Fruit fly (Drosophila melanogaster) whole organism, embryonic: ENCODE results near the gene MED15.

Experiments used
- Atf3 ChIP-seq: fragments of 200-800 bp; sonication (Bioruptor generic); optimal IDR thresholded peaks from 3 replicates; lab custom pipeline; 2016; ENCODE audit warnings: missing biosample characterization, missing genetic modification characterization
- CG10431 ChIP-seq: fragments of 200-800 bp; sonication (Bioruptor generic); optimal IDR thresholded peaks from 3 replicates; lab custom pipeline; 2018; ENCODE audit warnings: missing biosample characterization, mild to moderate bottlenecking, missing genetic modification characterization
- CG10462 ChIP-seq: fragments of 200-800 bp; sonication (Bioruptor generic); optimal IDR thresholded peaks from 2 replicates; lab custom pipeline; 2016; ENCODE audit warnings: missing biosample characterization, missing genetic modification characterization
- CG1233 ChIP-seq: fragments of 200-800 bp; sonication (Bioruptor generic); optimal IDR thresholded peaks from 4 replicates; lab custom pipeline; 2018; ENCODE audit warnings: missing biosample characterization, mild to moderate bottlenecking, missing genetic modification characterization
- CG14050 ChIP-seq: fragments of 200-800 bp; sonication (Bioruptor generic); IDR thresholded peaks from 3 replicates; pipeline ENCODE4 v1.3.6; 2022; ENCODE audit warnings: missing biosample characterization, missing genetic modification characterization
- CG15011 ChIP-seq: fragments of 200-800 bp; sonication (Bioruptor generic); optimal IDR thresholded peaks from 3 replicates; lab custom pipeline; 2018; ENCODE audit warnings: missing biosample characterization, mild to moderate bottlenecking, missing genetic modification characterization
- CG15601 ChIP-seq: fragments of 200-800 bp; sonication (Bioruptor generic); optimal IDR thresholded peaks from 3 replicates; lab custom pipeline; 2019; ENCODE audit warnings: missing biosample characterization, mild to moderate bottlenecking, missing genetic modification characterization, moderate library complexity
- CG1603 ChIP-seq: fragments of 200-800 bp; sonication (Bioruptor generic); optimal IDR thresholded peaks from 2 replicates; lab custom pipeline; 2019; ENCODE audit warnings: missing biosample characterization, mild to moderate bottlenecking, missing genetic modification characterization, moderate library complexity
- CG17186 ChIP-seq: fragments of 200-800 bp; sonication (Bioruptor generic); optimal IDR thresholded peaks from 3 replicates; lab custom pipeline; 2017; ENCODE audit warnings: missing biosample characterization, missing genetic modification reagents, missing genetic modification characterization
- CG17912 ChIP-seq: fragments of 200-800 bp; sonication (Bioruptor generic); optimal IDR thresholded peaks from 2 replicates; lab custom pipeline; 2018; ENCODE audit warnings: missing biosample characterization, mild to moderate bottlenecking, missing genetic modification characterization
- CG18764 ChIP-seq: fragments of 200-800 bp; sonication (Bioruptor generic); optimal IDR thresholded peaks from 3 replicates; lab custom pipeline; 2016; ENCODE audit warnings: missing biosample characterization, missing genetic modification characterization
- CG2129 ChIP-seq: fragments of 200-800 bp; sonication (Bioruptor generic); IDR thresholded peaks from 2 replicates; pipeline ENCODE4 v1.3.6; 2022; ENCODE audit warnings: missing biosample characterization, missing genetic modification characterization; ENCODE audit not compliant: partially characterized antibody
- CG34422 ChIP-seq: fragments of 200-800 bp; sonication (Bioruptor generic); IDR thresholded peaks from 3 replicates; pipeline ENCODE4 v1.3.6; 2022; ENCODE audit warnings: missing biosample characterization, missing genetic modification characterization
- CG4282 ChIP-seq: fragments of 200-800 bp; sonication (Bioruptor generic); optimal IDR thresholded peaks from 2 replicates; lab custom pipeline; 2016; ENCODE audit warnings: missing biosample characterization, missing genetic modification characterization
- CG4820 ChIP-seq: fragments of 200-800 bp; sonication (Bioruptor generic); optimal IDR thresholded peaks from 3 replicates; lab custom pipeline; 2016; ENCODE audit warnings: missing biosample characterization, missing genetic modification characterization
- CG5245 ChIP-seq: fragments of 200-800 bp; sonication (Bioruptor generic); optimal IDR thresholded peaks from 3 replicates; lab custom pipeline; 2016; ENCODE audit warnings: missing biosample characterization, missing genetic modification characterization
- CG6813 ChIP-seq: fragments of 200-800 bp; sonication (Bioruptor generic); optimal IDR thresholded peaks from 2 replicates; lab custom pipeline; 2017; ENCODE audit warnings: missing biosample characterization, missing genetic modification characterization, mild to moderate bottlenecking, moderate library complexity, missing genetic modification reagents
- CG7786 ChIP-seq: fragments of 200-800 bp; sonication (Bioruptor generic); optimal IDR thresholded peaks from 2 replicates; lab custom pipeline; 2016; ENCODE audit warnings: missing biosample characterization, missing genetic modification characterization
- CG8290 ChIP-seq, 3 experiments: fragments of 200-800 bp; sonication (Bioruptor generic); optimal IDR thresholded peaks; 2 replicates each; lab custom pipeline; 2016 to 2019; ENCODE audit warnings: missing biosample characterization in 3 of 3, missing genetic modification characterization in 3 of 3, mild to moderate bottlenecking in 2 of 3, moderate library complexity in 1 of 3
- CG8944 ChIP-seq: fragments of 200-800 bp; sonication (Bioruptor generic); optimal IDR thresholded peaks from 3 replicates; lab custom pipeline; 2016; ENCODE audit warnings: missing biosample characterization, missing genetic modification characterization
- E2f1 ChIP-seq: fragments of 200-800 bp; sonication (Bioruptor generic); IDR thresholded peaks from 2 replicates; pipeline ENCODE4 v1.3.6; 2022; ENCODE audit warnings: missing biosample characterization, missing genetic modification characterization
- Elba2 ChIP-seq: fragments of 200-800 bp; sonication (Bioruptor generic); optimal IDR thresholded peaks from 3 replicates; lab custom pipeline; 2016; ENCODE audit warnings: missing biosample characterization, missing genetic modification characterization
- Fer2 ChIP-seq: fragments of 200-800 bp; sonication (Bioruptor generic); optimal IDR thresholded peaks from 2 replicates; lab custom pipeline; 2018; ENCODE audit warnings: missing biosample characterization, mild to moderate bottlenecking, missing genetic modification characterization, moderate library complexity
- Gsc ChIP-seq: fragments of 200-800 bp; sonication (Bioruptor generic); IDR thresholded peaks from 2 replicates; pipeline ENCODE4 v1.3.6; 2022; ENCODE audit warnings: missing biosample characterization, missing genetic modification characterization
- Gug ChIP-seq: fragments of 200-800 bp; sonication (Bioruptor generic); IDR thresholded peaks from 4 replicates; pipeline ENCODE4 v1.3.6; 2022; ENCODE audit warnings: missing biosample characterization, missing genetic modification characterization
- HHEX ChIP-seq: fragments of 200-800 bp; sonication (Bioruptor generic); optimal IDR thresholded peaks from 3 replicates; lab custom pipeline; 2017; ENCODE audit warnings: missing biosample characterization, mild to moderate bottlenecking, missing genetic modification characterization, missing genetic modification reagents
- Jarid2 ChIP-seq: fragments of 200-800 bp; sonication (Bioruptor generic); optimal IDR thresholded peaks from 3 replicates; lab custom pipeline; 2017; ENCODE audit warnings: mild to moderate bottlenecking, missing biosample characterization, missing genetic modification reagents, missing genetic modification characterization
- NfI ChIP-seq: fragments of 200-800 bp; sonication (Bioruptor generic); optimal IDR thresholded peaks from 3 replicates; lab custom pipeline; 2018; ENCODE audit warnings: missing biosample characterization, mild to moderate bottlenecking, missing genetic modification characterization, moderate library complexity
- PHDP ChIP-seq: fragments of 200-800 bp; sonication (Bioruptor generic); optimal IDR thresholded peaks from 3 replicates; lab custom pipeline; 2018; ENCODE audit warnings: missing biosample characterization, mild to moderate bottlenecking, missing genetic modification characterization, moderate library complexity
- ase ChIP-seq: fragments of 200-800 bp; sonication (Bioruptor generic); IDR thresholded peaks from 3 replicates; pipeline ENCODE4 v1.3.6; 2022; ENCODE audit warnings: missing biosample characterization, missing genetic modification characterization
- bowl ChIP-seq: fragments of 200-800 bp; sonication (Bioruptor generic); IDR thresholded peaks from 2 replicates; pipeline ENCODE4 v1.3.6; 2022; ENCODE audit warnings: missing biosample characterization, missing genetic modification characterization
- cad ChIP-seq: fragments of >200 bp; optimal IDR thresholded peaks from 2 replicates; lab custom pipeline; 2017; ENCODE audit warnings: missing biosample characterization, missing genetic modification characterization
- ci ChIP-seq: fragments of 200-800 bp; sonication (Bioruptor generic); IDR thresholded peaks from 3 replicates; pipeline ENCODE4 v1.3.6; 2022; ENCODE audit warnings: missing biosample characterization, missing genetic modification characterization
- cwo ChIP-seq: fragments of 200-800 bp; sonication (Bioruptor generic); optimal IDR thresholded peaks from 3 replicates; lab custom pipeline; 2017; ENCODE audit warnings: missing biosample characterization, missing genetic modification characterization, mild to moderate bottlenecking, moderate library complexity, missing genetic modification reagents
- ind ChIP-seq: fragments of 200-800 bp; sonication (Bioruptor generic); optimal IDR thresholded peaks from 3 replicates; lab custom pipeline; 2016; ENCODE audit warnings: missing biosample characterization, missing genetic modification characterization
- jing ChIP-seq: fragments of 200-800 bp; sonication (Bioruptor generic); optimal IDR thresholded peaks from 2 replicates; lab custom pipeline; 2018; ENCODE audit warnings: missing biosample characterization, mild to moderate bottlenecking, missing genetic modification characterization
- kah ChIP-seq: fragments of 200-800 bp; sonication (Bioruptor generic); optimal IDR thresholded peaks from 2 replicates; lab custom pipeline; 2018; ENCODE audit warnings: missing biosample characterization, mild to moderate bottlenecking, missing genetic modification characterization
- mam ChIP-seq: fragments of 200-800 bp; sonication (Bioruptor generic); optimal IDR thresholded peaks from 3 replicates; lab custom pipeline; 2016; ENCODE audit warnings: missing biosample characterization, missing genetic modification characterization
- odd ChIP-seq: fragments of 200-800 bp; sonication (Bioruptor generic); optimal IDR thresholded peaks from 2 replicates; lab custom pipeline; 2017; ENCODE audit warnings: missing biosample characterization, mild to moderate bottlenecking, missing genetic modification characterization
- psq ChIP-seq: fragments of 200-800 bp; sonication (Bioruptor generic); optimal IDR thresholded peaks from 2 replicates; lab custom pipeline; 2017; ENCODE audit warnings: missing biosample characterization, missing genetic modification characterization
- scrt ChIP-seq: fragments of 200-800 bp; sonication (Bioruptor generic); optimal IDR thresholded peaks from 2 replicates; lab custom pipeline; 2018; ENCODE audit warnings: missing biosample characterization, mild to moderate bottlenecking, missing genetic modification characterization, moderate library complexity
- tio ChIP-seq: fragments of 200-800 bp; sonication (Bioruptor generic); optimal IDR thresholded peaks from 2 replicates; lab custom pipeline; 2017; ENCODE audit warnings: missing biosample characterization, missing genetic modification characterization, inconsistent platforms
- toy ChIP-seq: fragments of 200-800 bp; sonication (Bioruptor generic); IDR thresholded peaks from 2 replicates; pipeline ENCODE4 v1.3.6; 2022; ENCODE audit warnings: missing biosample characterization, missing genetic modification characterization
- tx ChIP-seq: fragments of 200-800 bp; sonication (Bioruptor generic); optimal IDR thresholded peaks from 2 replicates; lab custom pipeline; 2016; ENCODE audit warnings: missing biosample characterization, missing genetic modification characterization
- unpg ChIP-seq: fragments of 200-800 bp; sonication (Bioruptor generic); optimal IDR thresholded peaks from 3 replicates; lab custom pipeline; 2018; ENCODE audit warnings: missing biosample characterization, mild to moderate bottlenecking, missing genetic modification characterization, moderate library complexity
- zfh1 ChIP-seq: fragments of 200-800 bp; sonication (Bioruptor generic); IDR thresholded peaks from 3 replicates; pipeline ENCODE4 v1.3.6; 2022; ENCODE audit warnings: missing biosample characterization, missing genetic modification characterization

MED15 gene

DNA sequence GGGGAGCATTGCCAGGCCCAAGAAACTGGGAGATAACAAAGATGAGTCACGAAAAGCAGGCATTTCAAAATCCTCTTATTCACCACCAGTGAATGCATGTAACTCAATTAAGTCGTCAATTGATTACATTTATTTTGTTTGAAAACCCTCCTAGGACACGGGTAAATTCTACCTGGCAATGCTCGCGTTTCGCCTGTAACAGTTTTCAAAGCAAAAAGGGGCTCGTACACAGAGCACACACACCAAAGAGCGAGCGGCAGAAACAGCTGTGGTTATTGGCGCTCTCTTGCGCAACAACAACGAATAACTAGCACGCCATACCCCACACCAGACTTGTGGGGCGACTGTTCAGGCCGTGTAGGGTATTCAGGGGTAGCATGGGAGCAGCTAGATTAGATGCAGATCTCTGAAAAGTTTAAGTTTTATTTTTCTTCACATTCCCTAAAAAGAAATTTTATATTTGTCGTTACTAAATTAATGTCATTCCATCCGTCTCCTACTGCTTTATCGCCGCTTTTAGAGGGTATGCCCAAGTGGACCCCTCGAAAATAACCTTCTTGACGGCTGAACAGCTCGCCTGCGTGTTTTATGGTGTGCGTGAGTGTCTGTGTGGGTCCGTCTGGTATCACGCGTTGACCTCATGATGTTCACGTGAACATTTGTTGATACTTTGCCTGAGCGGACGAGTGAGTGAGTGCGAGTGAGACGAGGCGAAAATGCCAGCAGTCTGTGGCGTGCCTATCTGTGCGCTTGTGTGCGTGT is 8.0 kb downstream of the MED15 start (continued):
- peak; percentile 100 for TF ChIP-seq NfI (GFP tag; lab: Kevin White, UChicago)
- TF ChIP-seq CG1603 (tag; lab: Kevin White, UChicago), result peak; percentile 99
- TF ChIP-seq CG14050 (GFP tag; lab: Robert Waterston, UW), result no peak
- peak; percentile 100 for TF ChIP-seq Atf3 (GFP tag; lab: Kevin White, UChicago)
- peak; percentile 100 for TF ChIP-seq scrt
- peak; percentile 100 for TF ChIP-seq unpg (GFP tag; lab: Kevin White, UChicago)
- peak; percentile 99 for TF ChIP-seq kah (GFP tag; lab: Kevin White, UChicago)

dm6 chr2L:481400-481756 is 8.6 kb downstream of the MED15 start:
- TF ChIP-seq CG15601 (no peak), tx (GFP tag; lab: Kevin White, UChicago) (no peak), CG10462 (GFP tag; lab: Kevin White, UChicago) (no peak), Fer2 (tag; lab: Kevin White, UChicago) (no peak), CG8944 (GFP tag; lab: Kevin White, UChicago) (no peak), odd (GFP tag; lab: Kevin White, UChicago) (no peak), CG17912 (GFP tag; lab: Kevin White, UChicago) (no peak), ci (no peak), CG17186 (GFP tag; lab: Kevin White, UChicago) (no peak), tio (GFP tag; lab: Kevin White, UChicago) (no peak), toy (no peak), CG4820 (no peak)

dm6 chr2L:481757-482450 is 9.1 kb downstream of the MED15 start:
- TF ChIP-seq CG1233 (peak; percentile 62), CG34422 (GFP tag; lab: Robert Waterston, UW) (no peak), CG5245 (peak; percentile 52), CG10431 (no peak), ase (GFP tag; lab: Robert Waterston, UW) (no peak), CG4282 (peak; percentile 0), HHEX (GFP tag; lab: Kevin White, UChicago) (peak; percentile 88), Fer2 (tag; lab: Kevin White, UChicago) (peak; percentile 9), Jarid2 (GFP tag; lab: Kevin White, UChicago) (peak; percentile 41), psq (GFP tag; lab: Kevin White, UChicago) (peak; percentile 32), Elba2 (no peak), cwo (GFP tag; lab: Kevin White, UChicago) (peak; percentile 96), Gug (GFP tag; lab: Robert Waterston, UW) (peak; percentile 73; the same call in 3 of the 4 replicates), CG8290 (GFP tag; optimal IDR thresholded peaks at IDR 0.05; lab: Kevin White, UChicago) (no peak), CG8290 (tag; optimal IDR thresholded peaks at IDR 0.05; lab: Kevin White, UChicago) (peak in 1 of 2 experiments; percentile 83), PHDP (peak; percentile 89), CG6813 (GFP tag; lab: Kevin White, UChicago) (peak; percentile 83), CG2129 (GFP tag; lab: Robert Waterston, UW) (no peak), CG18764 (GFP tag; lab: Kevin White, UChicago) (peak; percentile 63), ind (peak; percentile 82), Gsc (GFP tag; lab: Robert Waterston, UW) (no peak), cad (GFP tag; lab: Kevin White, UChicago) (no peak), CG1603 (tag; lab: Kevin White, UChicago) (peak; percentile 70), bowl (no peak), jing (GFP tag; lab: Kevin White, UChicago) (peak; percentile 6), CG15011 (GFP tag; lab: Kevin White, UChicago) (peak; percentile 83), zfh1 (no peak), mam (GFP tag; lab: Kevin White, UChicago) (peak; percentile 66), CG7786 (GFP tag; lab: Kevin White, UChicago) (peak; percentile 64), E2f1 (GFP tag; lab: Robert Waterston, UW) (no peak)
